In genomic region chr3R:27116465-27117092, dm6 we compare ENCODE assay signal across 1 fruit fly cellular context.
TF ChIP-seq lines count a peak whose summit lies in the region.

Gene CG6066, minus strand, starts transcription at chr3R:27116707.
Gene CG5880, plus strand, starts transcription at chr3R:27116745.

TF ChIP-seq in whole organism, embryonic, 481 proteins besides CTCF, POLR2A, EP300 and RAD21 (continued from another document and continues in another):
- TF ChIP-seq CG12299 (tag; optimal IDR thresholded peaks at IDR 0.05; lab: Kevin White, UChicago), result no peak
- TF ChIP-seq CG17385 (GFP tag; optimal IDR thresholded peaks at IDR 0.05; lab: Kevin White, UChicago), result no peak
- TF ChIP-seq CG17612 (GFP tag; IDR thresholded peaks at IDR 0.05; lab: Robert Waterston, UW), result no peak
- TF ChIP-seq pros (GFP tag; optimal IDR thresholded peaks at IDR 0.05; lab: Kevin White, UChicago), result no peak
- TF ChIP-seq Mrtf (GFP tag; IDR thresholded peaks at IDR 0.05; lab: Robert Waterston, UW), result no peak
- no peak for TF ChIP-seq D19A (tag; optimal IDR thresholded peaks at IDR 0.05; lab: Kevin White, UChicago)
- TF ChIP-seq CG34224 (GFP tag; IDR thresholded peaks at IDR 0.05; lab: Robert Waterston, UW; ENCODE audit: partially characterized antibody), result peak; percentile 89
- TF ChIP-seq zen2 (GFP tag; IDR thresholded peaks at IDR 0.05; lab: Robert Waterston, UW; ENCODE audit: partially characterized antibody), result peak; percentile 73; the same call in 2 of the 3 replicates
- TF ChIP-seq CG10274 (GFP tag; optimal IDR thresholded peaks at IDR 0.05; lab: Kevin White, UChicago), result no peak
- TF ChIP-seq z (GFP tag; IDR thresholded peaks at IDR 0.05; lab: Robert Waterston, UW), result no peak
- no peak for TF ChIP-seq CG16863 (GFP tag; optimal IDR thresholded peaks at IDR 0.05; lab: Kevin White, UChicago)
- TF ChIP-seq CG6272 (GFP tag; IDR thresholded peaks at IDR 0.05; lab: Robert Waterston, UW), result no peak
- no peak for TF ChIP-seq CG11247 (GFP tag; IDR thresholded peaks at IDR 0.05; lab: Robert Waterston, UW)
- no peak for TF ChIP-seq Antp (GFP tag; optimal IDR thresholded peaks at IDR 0.05; lab: Kevin White, UChicago)
- no peak for TF ChIP-seq Dad (GFP tag; optimal IDR thresholded peaks at IDR 0.05; lab: Kevin White, UChicago)
- TF ChIP-seq CG2202 (tag; optimal IDR thresholded peaks at IDR 0.05; lab: Kevin White, UChicago), result no peak
- TF ChIP-seq pita (GFP tag; optimal IDR thresholded peaks at IDR 0.05; lab: Kevin White, UChicago), result no peak
- no peak for TF ChIP-seq gcm2 (GFP tag; optimal IDR thresholded peaks at IDR 0.05; lab: Kevin White, UChicago)
- TF ChIP-seq B-H1 (GFP tag; IDR thresholded peaks at IDR 0.05; lab: Robert Waterston, UW), result no peak
- TF ChIP-seq Med (GFP tag; lab: Kevin White, UChicago), result peak; percentile 65
- no peak for TF ChIP-seq CG10654 (GFP tag; optimal IDR thresholded peaks at IDR 0.05; lab: Kevin White, UChicago)
- peak; percentile 82 for TF ChIP-seq unc-4 (GFP tag; IDR thresholded peaks at IDR 0.05; lab: Robert Waterston, UW; ENCODE audit: partially characterized antibody)
- TF ChIP-seq Ptx1 (GFP tag; IDR thresholded peaks at IDR 0.05; lab: Robert Waterston, UW), result no peak
- no peak for TF ChIP-seq CG10462 (GFP tag; optimal IDR thresholded peaks at IDR 0.05; lab: Kevin White, UChicago)
- no peak for TF ChIP-seq zen (tag; optimal IDR thresholded peaks at IDR 0.05; lab: Kevin White, UChicago)
- TF ChIP-seq CG7928 (GFP tag; optimal IDR thresholded peaks at IDR 0.05; lab: Kevin White, UChicago), result no peak
- TF ChIP-seq CG6654 (GFP tag; optimal IDR thresholded peaks at IDR 0.05; lab: Kevin White, UChicago), result no peak
- no peak for TF ChIP-seq CG4730 (GFP tag; IDR thresholded peaks at IDR 0.05; lab: Robert Waterston, UW)
- TF ChIP-seq Dp (GFP tag; optimal IDR thresholded peaks at IDR 0.05; lab: Kevin White, UChicago), result peak; percentile 32
- TF ChIP-seq CG8359 (GFP tag; optimal IDR thresholded peaks at IDR 0.05; lab: Kevin White, UChicago; ENCODE audit: borderline replicate concordance), result no peak
- TF ChIP-seq HLH3B (GFP tag; IDR thresholded peaks at IDR 0.05; lab: Robert Waterston, UW), result no peak
- no peak for TF ChIP-seq CG15601 (tag; optimal IDR thresholded peaks at IDR 0.05; lab: Kevin White, UChicago)
- no peak for TF ChIP-seq CG8290 (GFP tag; optimal IDR thresholded peaks at IDR 0.05; lab: Kevin White, UChicago)
- TF ChIP-seq CG8290 (tag; optimal IDR thresholded peaks at IDR 0.05; lab: Kevin White, UChicago), result no peak
- TF ChIP-seq CG4617 (GFP tag; optimal IDR thresholded peaks at IDR 0.05; lab: Kevin White, UChicago; ENCODE audit: borderline replicate concordance), result peak; percentile 67
- no peak for TF ChIP-seq CG3726 (GFP tag; IDR thresholded peaks at IDR 0.05; lab: Robert Waterston, UW)
- TF ChIP-seq Sox102F (GFP tag; optimal IDR thresholded peaks at IDR 0.05; lab: Kevin White, UChicago), result no peak
- TF ChIP-seq crp (GFP tag; optimal IDR thresholded peaks at IDR 0.05; lab: Kevin White, UChicago), result peak; percentile 70 to 95
- peak; percentile 79; the same call in 1 of the 4 replicates for TF ChIP-seq chinmo (GFP tag; IDR thresholded peaks at IDR 0.05; lab: Robert Waterston, UW; ENCODE audit: partially characterized antibody)
- TF ChIP-seq tna (GFP tag; IDR thresholded peaks at IDR 0.05; lab: Robert Waterston, UW; ENCODE audit: partially characterized antibody), result peak; percentile 65
- TF ChIP-seq gcm (GFP tag; optimal IDR thresholded peaks at IDR 0.05; lab: Kevin White, UChicago), result no peak
- peak; percentile 37 for TF ChIP-seq trem (tag; optimal IDR thresholded peaks at IDR 0.05; lab: Kevin White, UChicago)
- no peak for TF ChIP-seq ems (GFP tag; optimal IDR thresholded peaks at IDR 0.05; lab: Kevin White, UChicago)
- TF ChIP-seq gt (GFP tag; IDR thresholded peaks at IDR 0.05; lab: Robert Waterston, UW), result no peak
- no peak for TF ChIP-seq CG4282 (GFP tag; optimal IDR thresholded peaks at IDR 0.05; lab: Kevin White, UChicago)
- TF ChIP-seq CG1832 (GFP tag; optimal IDR thresholded peaks at IDR 0.05; lab: Kevin White, UChicago), result peak; percentile 60
- TF ChIP-seq Ets65A (GFP tag; lab: Kevin White, UChicago), result peak; percentile 87
- no peak for TF ChIP-seq CG1792 (GFP tag; optimal IDR thresholded peaks at IDR 0.05; lab: Kevin White, UChicago)
- peak; percentile 62 for TF ChIP-seq sens (GFP tag; lab: Kevin White, UChicago)
- no peak for TF ChIP-seq sr (GFP tag; IDR thresholded peaks at IDR 0.05; lab: Robert Waterston, UW)
- TF ChIP-seq D (optimal IDR thresholded peaks at IDR 0.05; lab: Kevin White, UChicago), result no peak
- no peak for TF ChIP-seq D (GFP tag; optimal IDR thresholded peaks at IDR 0.05; lab: Kevin White, UChicago)
- no peak for TF ChIP-seq Meics (GFP tag; optimal IDR thresholded peaks at IDR 0.05; lab: Kevin White, UChicago)
- peak; percentile 71 for TF ChIP-seq CG7963 (GFP tag; IDR thresholded peaks at IDR 0.05; lab: Robert Waterston, UW; ENCODE audit: partially characterized antibody)
- no peak for TF ChIP-seq wor (GFP tag; IDR thresholded peaks at IDR 0.05; lab: Robert Waterston, UW)
- TF ChIP-seq salm (tag; optimal IDR thresholded peaks at IDR 0.05; lab: Kevin White, UChicago), result no peak
- TF ChIP-seq emc (GFP tag; optimal IDR thresholded peaks at IDR 0.05; lab: Kevin White, UChicago), result no peak
- no peak for TF ChIP-seq run (tag; optimal IDR thresholded peaks at IDR 0.05; lab: Kevin White, UChicago)
- no peak for TF ChIP-seq fd3F (GFP tag; optimal IDR thresholded peaks at IDR 0.05; lab: Kevin White, UChicago)
- no peak for TF ChIP-seq trh (GFP tag; optimal IDR thresholded peaks at IDR 0.05; lab: Kevin White, UChicago)
- TF ChIP-seq fd96Cb (tag; optimal IDR thresholded peaks at IDR 0.05; lab: Kevin White, UChicago), result no peak
- no peak for TF ChIP-seq NK7.1 (GFP tag; optimal IDR thresholded peaks at IDR 0.05; lab: Kevin White, UChicago)
- TF ChIP-seq CG11085 (GFP tag; IDR thresholded peaks at IDR 0.05; lab: Robert Waterston, UW), result no peak
- TF ChIP-seq Bgb (GFP tag; IDR thresholded peaks at IDR 0.05; lab: Robert Waterston, UW; ENCODE audit: partially characterized antibody), result peak; percentile 85
- TF ChIP-seq CG7357 (GFP tag; IDR thresholded peaks at IDR 0.05; lab: Robert Waterston, UW), result no peak
- TF ChIP-seq TFAM (GFP tag; optimal IDR thresholded peaks at IDR 0.05; lab: Kevin White, UChicago), result no peak
- TF ChIP-seq amos (GFP tag; IDR thresholded peaks at IDR 0.05; lab: Robert Waterston, UW; ENCODE audit: partially characterized antibody), result peak; percentile 85
- no peak for TF ChIP-seq CG13775 (GFP tag; optimal IDR thresholded peaks at IDR 0.05; lab: Kevin White, UChicago)
- TF ChIP-seq CG16813 (GFP tag; IDR thresholded peaks at IDR 0.05; lab: Robert Waterston, UW; ENCODE audit: partially characterized antibody), result peak; percentile 82
- no peak for TF ChIP-seq CG1603 (tag; optimal IDR thresholded peaks at IDR 0.05; lab: Kevin White, UChicago)
- TF ChIP-seq vnd (GFP tag; IDR thresholded peaks at IDR 0.05; lab: Robert Waterston, UW; ENCODE audit: partially characterized antibody), result peak; percentile 68
- 0 out of 2 replicates have a peak, but pooled peaks have one; percentile 2 for TF ChIP-seq CG16779 (GFP tag; IDR thresholded peaks at IDR 0.05; lab: Robert Waterston, UW)
- TF ChIP-seq Atf3 (GFP tag; optimal IDR thresholded peaks at IDR 0.05; lab: Kevin White, UChicago), result no peak
- TF ChIP-seq C15 (GFP tag; IDR thresholded peaks at IDR 0.05; lab: Robert Waterston, UW), result no peak
- TF ChIP-seq Nf-YB (GFP tag; optimal IDR thresholded peaks at IDR 0.05; lab: Kevin White, UChicago), result peak; percentile 6
- TF ChIP-seq Gsc (GFP tag; IDR thresholded peaks at IDR 0.05; lab: Robert Waterston, UW), result no peak
- TF ChIP-seq so (GFP tag; IDR thresholded peaks at IDR 0.05; lab: Robert Waterston, UW), result no peak
- TF ChIP-seq h (optimal IDR thresholded peaks at IDR 0.05; lab: Kevin White, UChicago), result no peak
- TF ChIP-seq p53 (GFP tag; optimal IDR thresholded peaks at IDR 0.05; lab: Kevin White, UChicago), result no peak
- no peak for TF ChIP-seq CG8944 (GFP tag; optimal IDR thresholded peaks at IDR 0.05; lab: Kevin White, UChicago)
- TF ChIP-seq Hr3 (GFP tag; optimal IDR thresholded peaks at IDR 0.05; lab: Kevin White, UChicago), result no peak
- TF ChIP-seq peb (GFP tag; IDR thresholded peaks at IDR 0.05; lab: Robert Waterston, UW), result no peak
- no peak for TF ChIP-seq CG3163 (GFP tag; optimal IDR thresholded peaks at IDR 0.05; lab: Kevin White, UChicago)
- TF ChIP-seq Trl (optimal IDR thresholded peaks at IDR 0.05; lab: Kevin White, UChicago), result no peak
- no peak for TF ChIP-seq Trl (GFP tag; optimal IDR thresholded peaks at IDR 0.05; lab: Kevin White, UChicago)
- TF ChIP-seq Bdp1 (GFP tag; optimal IDR thresholded peaks at IDR 0.05; lab: Kevin White, UChicago), result no peak
- peak; percentile 76 for TF ChIP-seq sna (GFP tag; IDR thresholded peaks at IDR 0.05; lab: Robert Waterston, UW; ENCODE audit: partially characterized antibody)
- no peak for TF ChIP-seq gsb-n (tag; optimal IDR thresholded peaks at IDR 0.05; lab: Kevin White, UChicago)
- no peak for TF ChIP-seq ranshi (GFP tag; IDR thresholded peaks at IDR 0.05; lab: Robert Waterston, UW)
- TF ChIP-seq CG10979 (tag; optimal IDR thresholded peaks at IDR 0.05; lab: Kevin White, UChicago), result no peak
- TF ChIP-seq Dfd (GFP tag; optimal IDR thresholded peaks at IDR 0.05; lab: Kevin White, UChicago), result no peak
- TF ChIP-seq Ada2b (GFP tag; IDR thresholded peaks at IDR 0.05; lab: Robert Waterston, UW), result no peak
- peak; percentile 83 for TF ChIP-seq ato (GFP tag; IDR thresholded peaks at IDR 0.05; lab: Robert Waterston, UW; ENCODE audit: partially characterized antibody)
- TF ChIP-seq bbx (GFP tag; IDR thresholded peaks at IDR 0.05; lab: Robert Waterston, UW; ENCODE audit: partially characterized antibody), result peak; percentile 90
- TF ChIP-seq Awh (GFP tag; IDR thresholded peaks at IDR 0.05; lab: Robert Waterston, UW), result no peak
- TF ChIP-seq CG8478 (optimal IDR thresholded peaks at IDR 0.05; lab: Kevin White, UChicago), result no peak
- no peak for TF ChIP-seq ara (GFP tag; IDR thresholded peaks at IDR 0.05; lab: Robert Waterston, UW)
- TF ChIP-seq MESR4 (GFP tag; optimal IDR thresholded peaks at IDR 0.05; lab: Kevin White, UChicago), result peak; percentile 63
- no peak for TF ChIP-seq tll (GFP tag; optimal IDR thresholded peaks at IDR 0.05; lab: Kevin White, UChicago)
- no peak for TF ChIP-seq CG8388 (GFP tag; optimal IDR thresholded peaks at IDR 0.05; lab: Kevin White, UChicago)
- no peak for TF ChIP-seq nau (GFP tag; optimal IDR thresholded peaks at IDR 0.05; lab: Kevin White, UChicago)
- peak; percentile 6 for TF ChIP-seq CG17829 (tag; optimal IDR thresholded peaks at IDR 0.05; lab: Kevin White, UChicago)
- 0 out of 3 replicates have a peak, but pooled peaks have one; percentile 7 for TF ChIP-seq row (GFP tag; IDR thresholded peaks at IDR 0.05; lab: Robert Waterston, UW)
- TF ChIP-seq CG13287 (GFP tag; IDR thresholded peaks at IDR 0.05; lab: Robert Waterston, UW; ENCODE audit: partially characterized antibody), result peak; percentile 91
- peak; percentile 58; the same call in 1 of the 2 replicates for TF ChIP-seq CG42726 (GFP tag; IDR thresholded peaks at IDR 0.05; lab: Robert Waterston, UW; ENCODE audit: partially characterized antibody)
- no peak for TF ChIP-seq usp (GFP tag; optimal IDR thresholded peaks at IDR 0.05; lab: Kevin White, UChicago)
- TF ChIP-seq CG3847 (GFP tag; IDR thresholded peaks at IDR 0.05; lab: Robert Waterston, UW), result no peak
- no peak for TF ChIP-seq fd64A (GFP tag; optimal IDR thresholded peaks at IDR 0.05; lab: Kevin White, UChicago)
- TF ChIP-seq CG18011 (GFP tag; optimal IDR thresholded peaks at IDR 0.05; lab: Kevin White, UChicago), result no peak
- peak; percentile 83 for TF ChIP-seq BEAF-32 (GFP tag; optimal IDR thresholded peaks at IDR 0.05; lab: Kevin White, UChicago)
- peak; percentile 90 for TF ChIP-seq Dll (GFP tag; IDR thresholded peaks at IDR 0.05; lab: Robert Waterston, UW; ENCODE audit: partially characterized antibody)
- TF ChIP-seq knrl (GFP tag; IDR thresholded peaks at IDR 0.05; lab: Robert Waterston, UW; ENCODE audit: partially characterized antibody), result peak; percentile 78
- TF ChIP-seq Hmx (GFP tag; optimal IDR thresholded peaks at IDR 0.05; lab: Kevin White, UChicago), result no peak
- TF ChIP-seq inv (GFP tag; IDR thresholded peaks at IDR 0.05; lab: Robert Waterston, UW; ENCODE audit: partially characterized antibody), result peak; percentile 70
- peak; percentile 97 for TF ChIP-seq MBD-R2 (GFP tag; IDR thresholded peaks at IDR 0.05; lab: Robert Waterston, UW)
- TF ChIP-seq CG9797 (GFP tag; optimal IDR thresholded peaks at IDR 0.05; lab: Kevin White, UChicago), result peak; percentile 80
- no peak for TF ChIP-seq Pdp1 (GFP tag; optimal IDR thresholded peaks at IDR 0.05; lab: Kevin White, UChicago)
- TF ChIP-seq B-H2 (GFP tag; optimal IDR thresholded peaks at IDR 0.05; lab: Kevin White, UChicago), result no peak
- TF ChIP-seq sim (GFP tag; IDR thresholded peaks at IDR 0.05; lab: Robert Waterston, UW), result no peak
- no peak for TF ChIP-seq disco-r (GFP tag; optimal IDR thresholded peaks at IDR 0.05; lab: Kevin White, UChicago)
- TF ChIP-seq HLH4C (GFP tag; IDR thresholded peaks at IDR 0.05; lab: Robert Waterston, UW; ENCODE audit: partially characterized antibody), result peak; percentile 87
- TF ChIP-seq Oaz (GFP tag; IDR thresholded peaks at IDR 0.05; lab: Robert Waterston, UW), result no peak
- TF ChIP-seq hb (GFP tag; IDR thresholded peaks at IDR 0.05; lab: Robert Waterston, UW; ENCODE audit: partially characterized antibody), result peak; percentile 74; the same call in 1 of the 3 replicates
- no peak for TF ChIP-seq pan (optimal IDR thresholded peaks at IDR 0.05; lab: Kevin White, UChicago)
- TF ChIP-seq pan (GFP tag; optimal IDR thresholded peaks at IDR 0.05 in 1 of 2, IDR thresholded peaks at IDR 0.05 in 1 of 2), result no peak
- TF ChIP-seq gfzf (GFP tag; optimal IDR thresholded peaks at IDR 0.05; lab: Kevin White, UChicago), result peak; percentile 47
- TF ChIP-seq Hey (tag; optimal IDR thresholded peaks at IDR 0.05; lab: Kevin White, UChicago), result no peak
- TF ChIP-seq Gug (GFP tag; IDR thresholded peaks at IDR 0.05; lab: Robert Waterston, UW), result no peak
- no peak for TF ChIP-seq insv (GFP tag; optimal IDR thresholded peaks at IDR 0.05; lab: Kevin White, UChicago)
- no peak for TF ChIP-seq slou (GFP tag; optimal IDR thresholded peaks at IDR 0.05; lab: Kevin White, UChicago)
- TF ChIP-seq sd (tag; optimal IDR thresholded peaks at IDR 0.05; lab: Kevin White, UChicago), result no peak
- TF ChIP-seq cg (GFP tag; optimal IDR thresholded peaks at IDR 0.05; lab: Kevin White, UChicago), result no peak
- no peak for TF ChIP-seq dysf (GFP tag; IDR thresholded peaks at IDR 0.05; lab: Robert Waterston, UW)
- no peak for TF ChIP-seq Dbx (GFP tag; IDR thresholded peaks at IDR 0.05; lab: Robert Waterston, UW)
- TF ChIP-seq chm (GFP tag; IDR thresholded peaks at IDR 0.05; lab: Robert Waterston, UW), result no peak
